Fruit fly (Drosophila melanogaster) whole organism, embryonic: ENCODE data around the gene da.

Experiments used
- Bdp1 ChIP-seq: fragments of 200-800 bp; sonication (Bioruptor generic); optimal IDR thresholded peaks from 3 replicates; lab custom pipeline; 2016; ENCODE audit warnings: missing biosample characterization, missing genetic modification characterization
- CG10431 ChIP-seq: fragments of 200-800 bp; sonication (Bioruptor generic); optimal IDR thresholded peaks from 3 replicates; lab custom pipeline; 2018; ENCODE audit warnings: missing biosample characterization, mild to moderate bottlenecking, missing genetic modification characterization
- CG10543 ChIP-seq: fragments of 200-800 bp; sonication (Bioruptor generic); optimal IDR thresholded peaks from 3 replicates; lab custom pipeline; 2017; ENCODE audit warnings: missing biosample characterization, mild to moderate bottlenecking, missing genetic modification characterization, moderate library complexity
- CG11696 ChIP-seq: fragments of 200-800 bp; sonication (Bioruptor generic); IDR thresholded peaks from 2 replicates; pipeline ENCODE4 v1.3.6; 2022; ENCODE audit warnings: missing biosample characterization, missing genetic modification characterization
- CG13123 ChIP-seq: fragments of 200-800 bp; sonication (Bioruptor generic); optimal IDR thresholded peaks from 2 replicates; lab custom pipeline; 2016; ENCODE audit warnings: missing biosample characterization, missing genetic modification characterization
- CG13424 ChIP-seq: fragments of 200-800 bp; sonication (Bioruptor generic); optimal IDR thresholded peaks from 2 replicates; lab custom pipeline; 2019; ENCODE audit warnings: missing biosample characterization, mild to moderate bottlenecking, missing genetic modification characterization, moderate library complexity
- CG13775 ChIP-seq: fragments of 200-800 bp; sonication (Bioruptor generic); optimal IDR thresholded peaks from 3 replicates; lab custom pipeline; 2017; ENCODE audit warnings: missing biosample characterization, mild to moderate bottlenecking, missing genetic modification characterization
- CG14441 ChIP-seq: fragments of 200-800 bp; sonication (Bioruptor generic); IDR thresholded peaks from 2 replicates; pipeline ENCODE4 v1.3.6; 2022; ENCODE audit warnings: missing biosample characterization, missing genetic modification characterization
- CG14667 ChIP-seq: fragments of 200-800 bp; sonication (Bioruptor generic); IDR thresholded peaks from 2 replicates; pipeline ENCODE4 v1.3.6; 2022; ENCODE audit warnings: missing biosample characterization, missing genetic modification characterization
- CG14710 ChIP-seq: fragments of 200-800 bp; sonication (Bioruptor generic); optimal IDR thresholded peaks from 3 replicates; lab custom pipeline; 2019; ENCODE audit warnings: missing biosample characterization, mild to moderate bottlenecking, missing genetic modification characterization, moderate library complexity
- CG15696 ChIP-seq: fragments of 200-800 bp; sonication (Bioruptor generic); optimal IDR thresholded peaks from 2 replicates; lab custom pipeline; 2019; ENCODE audit warnings: missing biosample characterization, mild to moderate bottlenecking, missing genetic modification characterization, moderate library complexity
- CG16779 ChIP-seq: fragments of 200-800 bp; sonication (Bioruptor generic); IDR thresholded peaks from 2 replicates; pipeline ENCODE4 v1.3.6; 2022; ENCODE audit warnings: missing biosample characterization, missing genetic modification characterization
- CG16813 ChIP-seq: fragments of 200-800 bp; sonication (Bioruptor generic); IDR thresholded peaks from 3 replicates; pipeline ENCODE4 v1.3.6; 2022; ENCODE audit warnings: missing biosample characterization, missing genetic modification characterization; ENCODE audit not compliant: partially characterized antibody
- CG2202 ChIP-seq: fragments of 200-800 bp; sonication (Bioruptor generic); optimal IDR thresholded peaks from 2 replicates; lab custom pipeline; 2018; ENCODE audit warnings: missing biosample characterization, mild to moderate bottlenecking, missing genetic modification characterization
- CG31388 ChIP-seq: fragments of 200-800 bp; sonication (Bioruptor generic); optimal IDR thresholded peaks from 2 replicates; lab custom pipeline; 2016; ENCODE audit warnings: missing biosample characterization, missing genetic modification characterization
- CG34376 ChIP-seq: fragments of 200-800 bp; sonication (Bioruptor generic); optimal IDR thresholded peaks from 2 replicates; lab custom pipeline; 2018; ENCODE audit warnings: missing biosample characterization, mild to moderate bottlenecking, missing genetic modification characterization
- CG7745 ChIP-seq: fragments of 200-800 bp; sonication (Bioruptor generic); optimal IDR thresholded peaks from 2 replicates; lab custom pipeline; 2018; ENCODE audit warnings: missing biosample characterization, mild to moderate bottlenecking, missing genetic modification characterization, moderate library complexity
- CG8281 ChIP-seq: fragments of 200-800 bp; sonication (Bioruptor generic); optimal IDR thresholded peaks from 2 replicates; lab custom pipeline; 2018; ENCODE audit warnings: missing biosample characterization, mild to moderate bottlenecking, missing genetic modification characterization, moderate library complexity
- CG8765 ChIP-seq: fragments of 200-800 bp; sonication (Bioruptor generic); IDR thresholded peaks from 2 replicates; pipeline ENCODE4 v1.3.6; 2022; ENCODE audit warnings: missing biosample characterization, missing genetic modification characterization
- CG8924 ChIP-seq: fragments of 200-800 bp; optimal IDR thresholded peaks from 3 replicates; lab custom pipeline; 2019; ENCODE audit warnings: missing biosample characterization, mild to moderate bottlenecking, missing genetic modification characterization, moderate library complexity
- CG9797 ChIP-seq: fragments of 200-800 bp; sonication (Bioruptor generic); optimal IDR thresholded peaks from 3 replicates; lab custom pipeline; 2018; ENCODE audit warnings: missing biosample characterization, mild to moderate bottlenecking, missing genetic modification characterization
- D19A ChIP-seq: fragments of 200-800 bp; optimal IDR thresholded peaks from 3 replicates; lab custom pipeline; 2019; ENCODE audit warnings: missing biosample characterization, mild to moderate bottlenecking, missing genetic modification characterization, moderate library complexity
- HLH54F ChIP-seq: fragments of 200-800 bp; sonication (Bioruptor generic); optimal IDR thresholded peaks from 3 replicates; lab custom pipeline; 2016; ENCODE audit warnings: missing biosample characterization, missing genetic modification characterization
- Hsf ChIP-seq: fragments of 200-800 bp; sonication (Bioruptor generic); optimal IDR thresholded peaks from 3 replicates; lab custom pipeline; 2016; ENCODE audit warnings: missing biosample characterization, missing genetic modification characterization
- MTF-1 ChIP-seq: fragments of 200-800 bp; sonication (Bioruptor generic); optimal IDR thresholded peaks from 2 replicates; lab custom pipeline; 2018; ENCODE audit warnings: missing biosample characterization, mild to moderate bottlenecking, missing genetic modification characterization, borderline replicate concordance
- NFAT ChIP-seq: fragments of 200-800 bp; sonication (Bioruptor generic); IDR thresholded peaks from 2 replicates; pipeline ENCODE4 v1.3.6; 2022; ENCODE audit warnings: missing biosample characterization, missing genetic modification characterization
- PHDP ChIP-seq: fragments of 200-800 bp; sonication (Bioruptor generic); optimal IDR thresholded peaks from 3 replicates; lab custom pipeline; 2018; ENCODE audit warnings: missing biosample characterization, mild to moderate bottlenecking, missing genetic modification characterization, moderate library complexity
- Sox102F ChIP-seq: fragments of 200-800 bp; sonication (Bioruptor generic); optimal IDR thresholded peaks from 2 replicates; lab custom pipeline; 2018; ENCODE audit warnings: missing biosample characterization, mild to moderate bottlenecking, missing genetic modification characterization, moderate library complexity
- Tbp ChIP-seq: fragments of >200 bp; optimal IDR thresholded peaks from 2 replicates; lab custom pipeline; 2018; ENCODE audit warnings: missing biosample characterization, missing genetic modification characterization
- bigmax ChIP-seq: fragments of 200-800 bp; sonication (Bioruptor generic); optimal IDR thresholded peaks from 2 replicates; lab custom pipeline; 2018; ENCODE audit warnings: missing biosample characterization, mild to moderate bottlenecking, missing genetic modification characterization
- chinmo ChIP-seq: fragments of 200-800 bp; sonication (Bioruptor generic); IDR thresholded peaks from 4 replicates; pipeline ENCODE4 v1.3.6; 2022; ENCODE audit warnings: missing biosample characterization, missing genetic modification characterization; ENCODE audit not compliant: partially characterized antibody
- chn ChIP-seq: fragments of 200-800 bp; sonication (Bioruptor generic); optimal IDR thresholded peaks from 2 replicates; lab custom pipeline; 2016; ENCODE audit warnings: missing biosample characterization, missing genetic modification characterization
- crol ChIP-seq: fragments of 200-800 bp; sonication (Bioruptor generic); IDR thresholded peaks from 2 replicates; pipeline ENCODE4 v1.3.6; 2022; ENCODE audit warnings: missing biosample characterization, missing genetic modification characterization
- cwo ChIP-seq: fragments of 200-800 bp; sonication (Bioruptor generic); optimal IDR thresholded peaks from 3 replicates; lab custom pipeline; 2017; ENCODE audit warnings: missing biosample characterization, missing genetic modification characterization, mild to moderate bottlenecking, moderate library complexity, missing genetic modification reagents
- dmrt11E ChIP-seq: fragments of 200-800 bp; sonication (Bioruptor generic); optimal IDR thresholded peaks from 3 replicates; lab custom pipeline; 2018; ENCODE audit warnings: missing biosample characterization, mild to moderate bottlenecking, missing genetic modification characterization, moderate library complexity
- dpn ChIP-seq, 2 experiments: fragments of 200-800 bp; sonication (Bioruptor generic); optimal IDR thresholded peaks; 3 replicates each; lab custom pipeline; 2016; ENCODE audit warnings: missing biosample characterization in 2 of 2, missing genetic modification characterization in 2 of 2
- exex ChIP-seq: fragments of 200-800 bp; sonication (Bioruptor generic); optimal IDR thresholded peaks from 4 replicates; lab custom pipeline; 2018; ENCODE audit warnings: missing biosample characterization, mild to moderate bottlenecking, missing genetic modification characterization, moderate library complexity
- fd96Cb ChIP-seq: fragments of 200-800 bp; sonication (Bioruptor generic); optimal IDR thresholded peaks from 2 replicates; lab custom pipeline; 2018; ENCODE audit warnings: missing biosample characterization, mild to moderate bottlenecking, missing genetic modification characterization, moderate library complexity
- grau ChIP-seq: fragments of 200-800 bp; optimal IDR thresholded peaks from 3 replicates; lab custom pipeline; 2019; ENCODE audit warnings: missing biosample characterization, mild to moderate bottlenecking, missing genetic modification characterization, moderate library complexity
- jing ChIP-seq: fragments of 200-800 bp; sonication (Bioruptor generic); optimal IDR thresholded peaks from 2 replicates; lab custom pipeline; 2018; ENCODE audit warnings: missing biosample characterization, mild to moderate bottlenecking, missing genetic modification characterization
- nerfin-1 ChIP-seq: fragments of 200-800 bp; sonication (Bioruptor generic); optimal IDR thresholded peaks from 3 replicates; lab custom pipeline; 2019; ENCODE audit warnings: missing biosample characterization, mild to moderate bottlenecking, missing genetic modification characterization, moderate library complexity
- nerfin-2 ChIP-seq: fragments of 200-800 bp; sonication (Bioruptor generic); IDR thresholded peaks from 2 replicates; pipeline ENCODE4 v1.3.6; 2022; ENCODE audit warnings: missing biosample characterization, missing genetic modification characterization; ENCODE audit not compliant: partially characterized antibody
- onecut ChIP-seq: fragments of 200-800 bp; sonication (Bioruptor generic); IDR thresholded peaks from 2 replicates; pipeline ENCODE4 v1.3.6; 2022; ENCODE audit warnings: missing biosample characterization, missing genetic modification characterization
- otp ChIP-seq: fragments of 200-800 bp; sonication (Bioruptor generic); IDR thresholded peaks from 3 replicates; pipeline ENCODE4, ENCODE4 v1.3.6; 2022; ENCODE audit warnings: missing biosample characterization, missing genetic modification characterization
- pros ChIP-seq: fragments of 200-800 bp; sonication (Bioruptor generic); optimal IDR thresholded peaks from 3 replicates; lab custom pipeline; 2019; ENCODE audit warnings: missing biosample characterization, mild to moderate bottlenecking, missing genetic modification characterization, moderate library complexity
- sc ChIP-seq, 3 experiments: fragments of >200 bp in 2 of 3; fragments of 200-800 bp in 1 of 3; sonication (Bioruptor generic) in 1 of 3; optimal IDR thresholded peaks; 2 replicates in 2 of 3; 3 replicates in 1 of 3; lab custom pipeline; 2017; ENCODE audit warnings: mild to moderate bottlenecking in 1 of 3, missing biosample characterization in 1 of 3, missing genetic modification characterization in 1 of 3, missing genetic modification reagents in 1 of 3
- sqz ChIP-seq: fragments of 200-800 bp; sonication (Bioruptor generic); optimal IDR thresholded peaks from 3 replicates; lab custom pipeline; 2018; ENCODE audit warnings: missing biosample characterization, mild to moderate bottlenecking, missing genetic modification characterization
- tap ChIP-seq: fragments of 200-800 bp; optimal IDR thresholded peaks from 3 replicates; lab custom pipeline; 2019; ENCODE audit warnings: missing biosample characterization, mild to moderate bottlenecking, missing genetic modification characterization, moderate library complexity
- unpg ChIP-seq: fragments of 200-800 bp; sonication (Bioruptor generic); optimal IDR thresholded peaks from 3 replicates; lab custom pipeline; 2018; ENCODE audit warnings: missing biosample characterization, mild to moderate bottlenecking, missing genetic modification characterization, moderate library complexity

The da gene

DNA sequence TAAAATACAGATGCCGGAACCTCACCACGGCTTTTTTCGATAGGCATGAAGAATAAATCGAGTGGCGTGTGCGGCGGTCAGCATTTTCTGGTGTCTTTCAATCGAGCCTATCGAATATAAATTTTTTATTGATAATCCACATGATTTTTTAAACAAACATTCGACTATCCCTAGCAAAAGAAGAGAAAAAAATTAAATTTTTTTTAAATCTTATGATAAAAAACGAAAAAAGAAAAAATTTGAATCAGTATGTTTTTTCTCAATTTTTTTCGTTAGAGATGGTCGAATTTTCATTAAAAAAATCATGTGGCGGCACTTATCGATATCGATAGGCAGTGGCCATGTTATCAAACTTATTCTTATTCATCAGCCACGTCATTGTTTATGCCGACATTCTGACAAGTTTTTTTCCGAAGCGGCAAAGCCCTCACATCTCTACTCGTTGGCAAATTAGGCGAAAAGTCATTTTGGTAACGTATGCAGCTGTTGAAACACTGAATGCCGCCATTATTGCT lies 38.7 kb downstream of the da start, which contains the start of the genes SmB and KdelR (continued):
- TF ChIP-seq CG2202 (no peak), Bdp1 (no peak), otp (no peak), unpg (GFP tag; lab: Kevin White, UChicago) (no peak), CG10543 (no peak), CG8924 (peak; percentile 69), CG8281 (tag; lab: Kevin White, UChicago) (no peak), CG9797 (GFP tag; lab: Kevin White, UChicago) (peak; percentile 56), CG13775 (peak; percentile 36), CG14710 (peak; percentile 87), dpn (GFP tag; optimal IDR thresholded peaks at IDR 0.05; lab: Kevin White, UChicago) (peak in 1 of 2 experiments; percentile 13), nerfin-1 (tag; lab: Kevin White, UChicago) (peak; percentile 40), crol (GFP tag; lab: Robert Waterston, UW) (no peak), CG34376 (GFP tag; lab: Kevin White, UChicago) (no peak), sc (optimal IDR thresholded peaks at IDR 0.05; lab: Kevin White, UChicago) (no peak), sc (GFP tag; optimal IDR thresholded peaks at IDR 0.05; lab: Kevin White, UChicago) (no peak), D19A (tag; lab: Kevin White, UChicago) (no peak), PHDP (tag; lab: Kevin White, UChicago) (peak; percentile 22), HLH54F (GFP tag; lab: Kevin White, UChicago) (no peak), CG7745 (tag; lab: Kevin White, UChicago) (no peak), CG10431 (peak; percentile 20), fd96Cb (tag; lab: Kevin White, UChicago) (no peak), CG13123 (GFP tag; lab: Kevin White, UChicago) (no peak), exex (tag; lab: Kevin White, UChicago) (peak; percentile 19), CG8765 (GFP tag; lab: Robert Waterston, UW) (no peak), CG15696 (no peak), CG11696 (no peak), CG13424 (peak; percentile 7), CG14441 (GFP tag; lab: Robert Waterston, UW) (no peak), onecut (GFP tag; lab: Robert Waterston, UW) (no peak), pros (GFP tag; lab: Kevin White, UChicago) (no peak), grau (tag; lab: Kevin White, UChicago) (peak; percentile 32), bigmax (GFP tag; lab: Kevin White, UChicago) (no peak), nerfin-2 (peak; percentile 95), CG16813 (peak; percentile 82), MTF-1 (GFP tag; lab: Kevin White, UChicago) (no peak), cwo (GFP tag; lab: Kevin White, UChicago) (no peak), tap (tag; lab: Kevin White, UChicago) (no peak), chn (GFP tag; lab: Kevin White, UChicago) (no peak), Hsf (GFP tag; lab: Kevin White, UChicago) (peak; percentile 17), sqz (GFP tag; lab: Kevin White, UChicago) (peak; percentile 84), CG16779 (GFP tag; lab: Robert Waterston, UW) (no peak), CG14667 (GFP tag; lab: Robert Waterston, UW) (no peak), Tbp (GFP tag; lab: Kevin White, UChicago) (no peak), NFAT (no peak), dmrt11E (tag; lab: Kevin White, UChicago) (no peak), chinmo (GFP tag; lab: Robert Waterston, UW) (peak; percentile 61; the same call in 1 of the 4 replicates), CG31388 (GFP tag; lab: Kevin White, UChicago) (no peak), Sox102F (no peak), jing (no peak)
